Worm (Caenorhabditis elegans) whole organism, L2 larva: ENCODE results near the gene nhr-177.
A peak's percentile ranks its signal among the peaks of the same experiment; 100 is the strongest.

Experiments used
- C34F6.9 ChIP-seq: fragments of 150-350 bp; optimal IDR thresholded peaks from 2 replicates; lab custom pipeline; 2014; ENCODE audit warnings: missing biosample characterization, missing genetic modification characterization
- Y55F3AM.14 ChIP-seq: fragments of 200-800 bp; sonication (Bioruptor generic); optimal IDR thresholded peaks from 2 replicates; lab custom pipeline; 2018; ENCODE audit warnings: mild to moderate bottlenecking, missing genetic modification characterization, missing compliant biosample characterization
- ZK546.5 ChIP-seq: sonication (generic microtip); optimal IDR thresholded peaks from 2 replicates; lab custom pipeline; 2017; ENCODE audit warnings: missing biosample characterization, missing genetic modification characterization
- aly-2 ChIP-seq: fragments of 150-350 bp; optimal IDR thresholded peaks from 2 replicates; lab custom pipeline; 2014; ENCODE audit warnings: missing biosample characterization, missing genetic modification characterization
- blmp-1 ChIP-seq: sonication (generic microtip); optimal IDR thresholded peaks from 2 replicates; lab custom pipeline; 2017; ENCODE audit warnings: missing genetic modification characterization, mild to moderate bottlenecking, missing compliant biosample characterization, antibody characterized with exemption, moderate library complexity; ENCODE audit not compliant: insufficient read depth
- crh-2 ChIP-seq: sonication (generic microtip); optimal IDR thresholded peaks from 2 replicates; lab custom pipeline; 2017; ENCODE audit warnings: missing biosample characterization, missing genetic modification characterization
- dmd-4 ChIP-seq: sonication (generic microtip); optimal IDR thresholded peaks from 2 replicates; lab custom pipeline; 2017; ENCODE audit warnings: missing biosample characterization, missing genetic modification characterization
- egl-27 ChIP-seq: sonication (generic microtip); optimal IDR thresholded peaks from 3 replicates; lab custom pipeline; 2017; ENCODE audit warnings: missing biosample characterization, missing genetic modification reagents, missing genetic modification characterization
- elt-3 ChIP-seq: sonication (generic microtip); optimal IDR thresholded peaks from 2 replicates; lab custom pipeline; 2017; ENCODE audit warnings: missing biosample characterization, missing genetic modification characterization
- fos-1 ChIP-seq: fragments of 150-350 bp; optimal IDR thresholded peaks from 2 replicates; lab custom pipeline; 2014; ENCODE audit warnings: missing biosample characterization, missing genetic modification characterization
- gmeb-1 ChIP-seq: fragments of 150-350 bp; optimal IDR thresholded peaks from 2 replicates; lab custom pipeline; 2014; ENCODE audit warnings: missing biosample characterization, missing genetic modification characterization
- lin-11 ChIP-seq: fragments of 150-350 bp; sonication (generic microtip); optimal IDR thresholded peaks from 2 replicates; lab custom pipeline; 2014; ENCODE audit warnings: missing biosample characterization, missing genetic modification characterization, inconsistent platforms, mixed read lengths
- lin-13 ChIP-seq: fragments of 150-350 bp; optimal IDR thresholded peaks from 2 replicates; lab custom pipeline; 2014; ENCODE audit warnings: missing biosample characterization, missing genetic modification reagents, missing genetic modification characterization
- lin-39 ChIP-seq: fragments of 150-350 bp; optimal IDR thresholded peaks from 2 replicates; lab custom pipeline; 2014; ENCODE audit warnings: missing biosample characterization, missing genetic modification reagents, missing genetic modification characterization
- lsy-2 ChIP-seq, 2 experiments: fragments of 150-350 bp in 1 of 2; sonication (generic microtip) in 1 of 2; optimal IDR thresholded peaks; 2 replicates each; lab custom pipeline; 2014 to 2017; ENCODE audit warnings: missing biosample characterization in 2 of 2, missing genetic modification characterization in 2 of 2
- mdl-1 ChIP-seq, 2 experiments: fragments of 150-350 bp in 1 of 2; sonication (generic microtip) in 1 of 2; optimal IDR thresholded peaks; 2 replicates each; lab custom pipeline; 2017; ENCODE audit warnings: missing biosample characterization in 2 of 2, missing genetic modification characterization in 2 of 2
- nhr-10 ChIP-seq: sonication (generic microtip); optimal IDR thresholded peaks from 2 replicates; lab custom pipeline; 2017; ENCODE audit warnings: missing biosample characterization, missing genetic modification characterization
- nhr-11 ChIP-seq: fragments of 150-350 bp; optimal IDR thresholded peaks from 2 replicates; lab custom pipeline; 2014; ENCODE audit warnings: missing biosample characterization, missing genetic modification characterization
- nhr-21 ChIP-seq: fragments of 150-350 bp; optimal IDR thresholded peaks from 2 replicates; lab custom pipeline; 2014; ENCODE audit warnings: missing biosample characterization, missing genetic modification characterization
- nhr-23 ChIP-seq: fragments of 150-350 bp; optimal IDR thresholded peaks from 2 replicates; lab custom pipeline; 2014; ENCODE audit warnings: missing biosample characterization, missing genetic modification reagents, missing genetic modification characterization
- nhr-25 ChIP-seq: fragments of 150-350 bp; sonication (generic microtip); optimal IDR thresholded peaks from 3 replicates; lab custom pipeline; 2014; ENCODE audit warnings: missing biosample characterization, missing genetic modification characterization
- nhr-77 ChIP-seq: fragments of 150-350 bp; optimal IDR thresholded peaks from 2 replicates; lab custom pipeline; 2014; ENCODE audit warnings: missing biosample characterization, missing genetic modification characterization
- peb-1 ChIP-seq: fragments of 150-350 bp; optimal IDR thresholded peaks from 2 replicates; lab custom pipeline; 2014; ENCODE audit warnings: missing biosample characterization, missing genetic modification characterization
- skn-1 ChIP-seq: sonication (generic microtip); optimal IDR thresholded peaks from 2 replicates; lab custom pipeline; 2017; ENCODE audit warnings: missing biosample characterization, missing genetic modification characterization
- unc-55 ChIP-seq: fragments of 150-350 bp; sonication (generic microtip); optimal IDR thresholded peaks from 3 replicates; lab custom pipeline; 2014; ENCODE audit warnings: missing biosample characterization, missing genetic modification reagents, missing genetic modification characterization
- unc-62 ChIP-seq: fragments of 150-350 bp; optimal IDR thresholded peaks from 2 replicates; lab custom pipeline; 2014; ENCODE audit warnings: missing biosample characterization, missing genetic modification reagents, missing genetic modification characterization
- zag-1 ChIP-seq: fragments of 150-350 bp; optimal IDR thresholded peaks from 2 replicates; lab custom pipeline; 2014; ENCODE audit warnings: missing biosample characterization, missing genetic modification characterization
- ztf-11 ChIP-seq: sonication (generic microtip); optimal IDR thresholded peaks from 2 replicates; lab custom pipeline; 2017; ENCODE audit warnings: missing biosample characterization, missing genetic modification characterization
- ztf-4 ChIP-seq: fragments of 150-350 bp; optimal IDR thresholded peaks from 2 replicates; lab custom pipeline; 2014; ENCODE audit warnings: missing biosample characterization, missing genetic modification characterization

Gene nhr-177

ce11 chrV:1651045-1651444 lies 41.0 kb downstream of the nhr-177 start, which contains the start of gene irld-44:
irld-44 (plus strand) TSS chrV:1651345.
- no peak for TF ChIP-seq crh-2 (tag; lab: Kevin White, UChicago)
- TF ChIP-seq egl-27 (tag; lab: Kevin White, UChicago): no peak
- no peak for TF ChIP-seq ZK546.5 (tag; lab: Kevin White, UChicago)
- no peak for TF ChIP-seq skn-1 (tag; lab: Kevin White, UChicago)
- no peak for TF ChIP-seq ztf-11 (tag; lab: Kevin White, UChicago)
- no peak for TF ChIP-seq ztf-4 (tag; lab: Kevin White, UChicago)
- no peak for TF ChIP-seq aly-2 (tag; lab: Kevin White, UChicago)
- no peak for TF ChIP-seq unc-62 (GFP tag; lab: Kevin White, UChicago)
- no peak for TF ChIP-seq nhr-25 (tag; lab: Kevin White, UChicago)
- TF ChIP-seq unc-55 (GFP tag; lab: Kevin White, UChicago): no peak
- no peak for TF ChIP-seq blmp-1 (tag; lab: Kevin White, UChicago)
- no peak for TF ChIP-seq mdl-1 (tag; optimal IDR thresholded peaks at IDR 0.05; lab: Kevin White, UChicago)
- no peak for TF ChIP-seq gmeb-1 (tag; lab: Kevin White, UChicago)
- TF ChIP-seq C34F6.9: no peak
- TF ChIP-seq nhr-11 (tag; lab: Kevin White, UChicago): no peak
- TF ChIP-seq fos-1 (tag; lab: Kevin White, UChicago): no peak
- no peak for TF ChIP-seq peb-1 (tag; lab: Kevin White, UChicago)

DNA sequence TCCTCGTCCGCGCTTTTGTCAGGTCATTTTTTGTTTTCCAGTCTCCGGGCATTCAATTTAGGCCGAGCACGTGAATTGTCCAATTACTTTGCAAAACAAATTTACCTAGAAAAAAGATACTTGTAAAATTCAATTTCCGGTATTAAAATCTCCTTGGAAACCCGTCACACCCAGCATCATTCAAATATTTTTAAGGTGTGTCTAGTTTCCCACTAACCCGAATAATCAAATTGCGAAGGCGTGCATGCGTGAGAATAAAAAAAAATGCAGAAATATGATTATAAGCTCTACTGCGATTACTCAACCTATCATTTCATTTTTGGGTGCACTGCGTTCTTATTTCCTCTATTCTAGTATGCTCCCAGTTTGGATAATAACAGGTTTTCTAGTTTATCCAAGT lies 44.8 kb downstream of the nhr-177 start, which contains the start of gene irld-11:
irld-11 (plus strand) TSS at position 301 of the 400 bp plus-strand sequence.
- TF ChIP-seq nhr-21 (tag; lab: Kevin White, UChicago): peak; percentile 16
- no peak for TF ChIP-seq blmp-1 (tag; lab: Kevin White, UChicago)

ce11 chrV:1662270-1662669 lies 52.2 kb downstream of the nhr-177 start, which contains the start of gene irld-40:
irld-40 (plus strand) TSS chrV:1662570.
- TF ChIP-seq lin-13 (no peak), lin-11 (tag; lab: Kevin White, UChicago) (no peak), nhr-23 (no peak), dmd-4 (no peak), lsy-2 (tag; optimal IDR thresholded peaks at IDR 0.05; lab: Kevin White, UChicago) (no peak), Y55F3AM.14 (GFP tag; lab: Kevin White, UChicago) (no peak), ZK546.5 (tag; lab: Kevin White, UChicago) (no peak), zag-1 (no peak), nhr-11 (tag; lab: Kevin White, UChicago) (no peak), unc-62 (GFP tag; lab: Kevin White, UChicago) (no peak), fos-1 (tag; lab: Kevin White, UChicago) (no peak), nhr-77 (tag; lab: Kevin White, UChicago) (no peak), aly-2 (tag; lab: Kevin White, UChicago) (no peak), blmp-1 (tag; lab: Kevin White, UChicago) (no peak), unc-55 (GFP tag; lab: Kevin White, UChicago) (no peak), crh-2 (tag; lab: Kevin White, UChicago) (no peak), nhr-10 (tag; lab: Kevin White, UChicago) (no peak), nhr-25 (tag; lab: Kevin White, UChicago) (no peak), elt-3 (no peak), lin-39 (tag; lab: Kevin White, UChicago) (no peak)
